Worm (Caenorhabditis elegans) whole organism, midembryonic: Measurements from ENCODE around the gene Y55F3AM.21.

Source experiments
- T22C8.4 ChIP-seq: fragments of 200-800 bp; sonication (Bioruptor generic); IDR thresholded peaks from 2 replicates; pipeline ENCODE4 v1.3.6; 2022; ENCODE audit warnings: missing genetic modification characterization, missing compliant biosample characterization
- cog-1 ChIP-seq: sonication (generic microtip); optimal IDR thresholded peaks from 2 replicates; lab custom pipeline; 2016; ENCODE audit warnings: missing genetic modification characterization, missing compliant biosample characterization
- flt-1 ChIP-seq: fragments of 200-800 bp; sonication (Bioruptor generic); IDR thresholded peaks from 2 replicates; pipeline ENCODE4 v1.3.6; 2022; ENCODE audit warnings: missing genetic modification characterization, missing compliant biosample characterization
- klf-2 ChIP-seq: fragments of 200-800 bp; sonication (Bioruptor generic); conservative IDR thresholded peaks from 2 replicates; pipeline ENCODE4 v1.3.6; 2022; ENCODE audit warnings: missing genetic modification reagents, missing genetic modification characterization, missing compliant biosample characterization
- med-1 ChIP-seq: sonication (generic microtip); optimal IDR thresholded peaks from 2 replicates; lab custom pipeline; 2017; ENCODE audit warnings: missing genetic modification characterization, mild to moderate bottlenecking, missing compliant biosample characterization, antibody characterized with exemption, missing genetic modification reagents; ENCODE audit not compliant: insufficient read depth
- ref-1 ChIP-seq: fragments of 200-800 bp; sonication (Bioruptor generic); conservative IDR thresholded peaks from 2 replicates; pipeline ENCODE4 v1.3.6; 2022; ENCODE audit warnings: missing genetic modification reagents, missing genetic modification characterization, missing compliant biosample characterization
- tab-1 ChIP-seq: fragments of 200-800 bp; sonication (Bioruptor generic); IDR thresholded peaks from 2 replicates; pipeline ENCODE4 v1.3.6; 2022; ENCODE audit warnings: missing genetic modification characterization, missing compliant biosample characterization
- ztf-23 ChIP-seq: fragments of 200-800 bp; sonication (Bioruptor generic); IDR thresholded peaks from 2 replicates; pipeline ENCODE4 v1.3.6; 2022; ENCODE audit warnings: missing genetic modification reagents, missing genetic modification characterization, missing compliant biosample characterization

DNA sequence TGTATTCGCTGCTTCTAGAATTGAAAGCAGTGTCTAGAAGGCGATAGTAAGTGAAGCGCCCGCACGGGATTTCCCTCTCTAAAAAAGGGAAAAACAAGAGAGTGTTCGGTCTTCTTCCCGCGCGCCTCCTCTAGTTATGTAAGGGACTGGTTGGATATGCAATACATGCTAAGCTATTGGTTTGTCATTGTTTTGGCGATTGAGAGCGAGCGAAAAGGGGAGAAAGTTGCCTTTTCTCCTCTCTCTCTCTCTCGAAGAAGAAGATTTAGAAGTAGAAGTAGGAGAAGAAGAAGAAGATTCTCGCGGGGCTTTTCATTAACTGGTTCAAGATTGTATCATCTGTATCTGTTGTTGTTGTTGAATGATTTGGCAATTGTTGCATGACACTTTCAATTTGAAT lies 22.6 kb upstream of the Y55F3AM.21 start:
- TF ChIP-seq T22C8.4 (GFP tag; lab: Robert Waterston, UW): no peak
- no peak for TF ChIP-seq ztf-23 (GFP tag; lab: Robert Waterston, UW)
- no peak for TF ChIP-seq flt-1 (GFP tag; lab: Robert Waterston, UW)
- TF ChIP-seq cog-1: no peak
- TF ChIP-seq ref-1: no peak
- TF ChIP-seq med-1 (GFP tag; lab: Kevin White, UChicago): no peak
- TF ChIP-seq tab-1 (GFP tag; lab: Robert Waterston, UW): no peak
- TF ChIP-seq klf-2 (GFP tag; lab: Robert Waterston, UW): no peak
